Fruit fly (Drosophila melanogaster): ENCODE data around the gene Madm.

- no peak for TF ChIP-seq usp (GFP tag; optimal IDR thresholded peaks at IDR 0.05)
- no peak for TF ChIP-seq jim (GFP tag; optimal IDR thresholded peaks at IDR 0.05)
- TF ChIP-seq Abd-B (GFP tag; optimal IDR thresholded peaks at IDR 0.05) = no peak
- TF ChIP-seq Dif (GFP tag; optimal IDR thresholded peaks at IDR 0.05; ENCODE audit: partially characterized antibody) = no peak
- TF ChIP-seq dsf (GFP tag; optimal IDR thresholded peaks at IDR 0.05; ENCODE audit: borderline replicate concordance) = no peak
- TF ChIP-seq OdsH (GFP tag; optimal IDR thresholded peaks at IDR 0.05) = no peak
- TF ChIP-seq br (GFP tag; optimal IDR thresholded peaks at IDR 0.05) = no peak
- no peak for TF ChIP-seq GATAd (GFP tag; optimal IDR thresholded peaks at IDR 0.05)
- no peak for TF ChIP-seq CG32264 (GFP tag; optimal IDR thresholded peaks at IDR 0.05)
- no peak for TF ChIP-seq dmrt93B (GFP tag; optimal IDR thresholded peaks at IDR 0.05)
- TF ChIP-seq lola (GFP tag; optimal IDR thresholded peaks at IDR 0.05) = no peak
- TF ChIP-seq dl (GFP tag; optimal IDR thresholded peaks at IDR 0.05; ENCODE audit: insufficient read depth in 1 of 2, partially characterized antibody in 2 of 2) = no peak
Measured at dm6 chr3R:5733181-5733580, 9.1 kb upstream of the Madm start, which contains the start of gene CG1239.
